Fruit fly (Drosophila melanogaster): ENCODE data around the gene PolA2.

- TF ChIP-seq fu2 (GFP tag; optimal IDR thresholded peaks at IDR 0.05): no peak
- TF ChIP-seq NFAT (GFP tag; IDR thresholded peaks at IDR 0.05): no peak
Measured at dm6 chr3R:27238438-27239301, at the start of gene PolA2, which contains the start of gene CG31064.

Measured in whole organism, embryonic.